Worm (Caenorhabditis elegans): Measurements from ENCODE around the gene F19C6.3.
A peak's percentile ranks its signal among the peaks of the same experiment; 100 is the strongest.

DNA sequence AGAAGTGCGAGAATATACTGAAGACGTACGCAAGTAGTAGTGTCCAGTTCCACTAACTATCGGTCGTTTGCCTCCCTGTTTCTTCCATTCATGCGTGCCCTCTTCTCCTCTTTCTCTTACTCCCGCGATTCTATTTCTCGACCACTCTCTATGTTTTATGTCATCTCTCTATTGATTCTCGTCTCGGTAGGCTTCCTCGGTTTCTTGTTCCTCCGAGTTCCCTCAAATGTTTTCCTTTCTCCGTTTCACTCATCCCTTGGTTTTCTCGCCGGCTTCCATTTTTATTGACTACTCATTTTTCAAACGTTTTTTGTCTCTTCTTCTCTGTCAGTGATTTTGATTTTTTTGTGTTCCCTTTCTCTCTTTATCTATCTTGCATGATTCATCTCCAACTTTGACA lies 17.8 kb upstream of the F19C6.3 start:
- no peak for TF ChIP-seq ceh-62 (tag; optimal IDR thresholded peaks at IDR 0.05)
- peak; percentile 13 for TF ChIP-seq nhr-77 (tag; optimal IDR thresholded peaks at IDR 0.05)
- TF ChIP-seq zfp-2 (tag; optimal IDR thresholded peaks at IDR 0.05) = no peak
- TF ChIP-seq lin-15B (tag; optimal IDR thresholded peaks at IDR 0.05) = no peak
- TF ChIP-seq pqm-1 (tag; optimal IDR thresholded peaks at IDR 0.05) = no peak
- TF ChIP-seq nhr-111 (GFP tag; optimal IDR thresholded peaks at IDR 0.05) = no peak
- no peak for TF ChIP-seq egl-27 (tag; optimal IDR thresholded peaks at IDR 0.05)
- no peak for TF ChIP-seq unc-39 (tag; optimal IDR thresholded peaks at IDR 0.05)
- no peak for TF ChIP-seq F49E8.2 (tag; optimal IDR thresholded peaks at IDR 0.05; ENCODE audit: borderline replicate concordance)
- TF ChIP-seq Y48G9A.11 (GFP tag; IDR thresholded peaks at IDR 0.05) = no peak
- peak; percentile 48; the same call in 1 of the 2 replicates for TF ChIP-seq hmg-1.1 (GFP tag; IDR thresholded peaks at IDR 0.05)
- TF ChIP-seq fos-1 (tag; optimal IDR thresholded peaks at IDR 0.05) = no peak
- TF ChIP-seq R02D3.7 (tag; optimal IDR thresholded peaks at IDR 0.05) = no peak
